Worm (Caenorhabditis elegans): ENCODE results near the gene F32D8.15.

Gene F32D8.15

ce11 chrV:10887564-10887963, 16.3 kb upstream of the F32D8.15 start (continued):
- TF ChIP-seq atf-7 (tag; optimal IDR thresholded peaks at IDR 0.05): peak; percentile 31
- TF ChIP-seq die-1 (tag; optimal IDR thresholded peaks at IDR 0.05): peak; percentile 2
- no peak for TF ChIP-seq ztf-28 (GFP tag; IDR thresholded peaks at IDR 0.05)
- TF ChIP-seq repo-1 (tag; optimal IDR thresholded peaks at IDR 0.05): peak; percentile 84
- TF ChIP-seq Y53F4B.3 (GFP tag; IDR thresholded peaks at IDR 0.05): no peak
- no peak for TF ChIP-seq cebp-1 (GFP tag; IDR thresholded peaks at IDR 0.05)
- peak; percentile 49 for TF ChIP-seq cebp-1 (tag; optimal IDR thresholded peaks at IDR 0.05)
- no peak for TF ChIP-seq bed-1 (GFP tag; IDR thresholded peaks at IDR 0.05)
- no peak for TF ChIP-seq gei-17 (GFP tag; optimal IDR thresholded peaks at IDR 0.05)
- no peak for TF ChIP-seq nhr-179 (tag; optimal IDR thresholded peaks at IDR 0.05)
- no peak for TF ChIP-seq hmg-1.2 (GFP tag; IDR thresholded peaks at IDR 0.05)
- TF ChIP-seq K11D2.4 (GFP tag; IDR thresholded peaks at IDR 0.05): peak; percentile 64; the same call in 1 of the 2 replicates
- no peak for TF ChIP-seq rec-8 (tag; optimal IDR thresholded peaks at IDR 0.05)
- no peak for TF ChIP-seq rcor-1 (GFP tag; IDR thresholded peaks at IDR 0.05)
- no peak for TF ChIP-seq lin-35 (GFP tag; optimal IDR thresholded peaks at IDR 0.05)
- TF ChIP-seq ztf-18 (tag; optimal IDR thresholded peaks at IDR 0.05): no peak
- peak; percentile 51 for TF ChIP-seq nhr-90 (tag; optimal IDR thresholded peaks at IDR 0.05)
- peak; percentile 78 for TF ChIP-seq ztf-26 (tag; optimal IDR thresholded peaks at IDR 0.05)
- TF ChIP-seq snpc-1.3 (tag; optimal IDR thresholded peaks at IDR 0.05; ENCODE audit: insufficient read depth): no peak
- TF ChIP-seq B0035.1 (tag; optimal IDR thresholded peaks at IDR 0.05): no peak
- TF ChIP-seq chd-7 (tag; optimal IDR thresholded peaks at IDR 0.05): peak; percentile 31
- peak; percentile 3 for TF ChIP-seq F52B5.7 (tag; optimal IDR thresholded peaks at IDR 0.05)
- no peak for TF ChIP-seq K12H6.12 (tag; optimal IDR thresholded peaks at IDR 0.05)
- no peak for TF ChIP-seq ceh-40 (GFP tag; IDR thresholded peaks at IDR 0.05)
- TF ChIP-seq lir-1 (GFP tag; conservative IDR thresholded peaks at IDR 0.05): no peak
- TF ChIP-seq T26A5.8 (tag; optimal IDR thresholded peaks at IDR 0.05): no peak

ce11 chrV:10888153-10888552, 15.7 kb upstream of the F32D8.15 start:
- TF ChIP-seq Y53G8AR.9 (GFP tag; conservative IDR thresholded peaks at IDR 0.05) (peak; percentile 20; the same call in 1 of the 2 replicates), nfya-1 (tag; optimal IDR thresholded peaks at IDR 0.05; ENCODE audit: borderline replicate concordance, insufficient read depth) (no peak), F37B4.10 (GFP tag; IDR thresholded peaks at IDR 0.05) (no peak), sea-2 (GFP tag; IDR thresholded peaks at IDR 0.05) (no peak), pbrm-1 (GFP tag; IDR thresholded peaks at IDR 0.05) (no peak), hrde-1 (tag; optimal IDR thresholded peaks at IDR 0.05; ENCODE audit: borderline replicate concordance) (no peak), B0261.1 (tag; optimal IDR thresholded peaks at IDR 0.05) (no peak), hlh-12 (tag; optimal IDR thresholded peaks at IDR 0.05) (no peak), lag-1 (GFP tag; IDR thresholded peaks at IDR 0.05) (no peak), atf-7 (tag; optimal IDR thresholded peaks at IDR 0.05) (peak; percentile 3), ceh-79 (tag; optimal IDR thresholded peaks at IDR 0.05) (no peak), mes-4 (tag; optimal IDR thresholded peaks at IDR 0.05) (no peak), ztf-3 (GFP tag; optimal IDR thresholded peaks at IDR 0.05) (no peak), T26A5.8 (tag; optimal IDR thresholded peaks at IDR 0.05) (no peak), F57A8.1 (GFP tag; optimal IDR thresholded peaks at IDR 0.05) (no peak), gei-17 (GFP tag; optimal IDR thresholded peaks at IDR 0.05) (no peak)

Data from whole organism, young adult.